Fruit fly (Drosophila melanogaster) whole organism, embryonic: ENCODE measurements around the gene Eig71Ej.

ENCODE experiments used
- CG8944 ChIP-seq: fragments of 200-800 bp; sonication (Bioruptor generic); optimal IDR thresholded peaks from 3 replicates; lab custom pipeline; 2016; ENCODE audit warnings: missing biosample characterization, missing genetic modification characterization
- MTF-1 ChIP-seq: fragments of 200-800 bp; sonication (Bioruptor generic); optimal IDR thresholded peaks from 2 replicates; lab custom pipeline; 2018; ENCODE audit warnings: missing biosample characterization, mild to moderate bottlenecking, missing genetic modification characterization, borderline replicate concordance
- Usf ChIP-seq: fragments of 200-800 bp; sonication (Bioruptor generic); optimal IDR thresholded peaks from 2 replicates; lab custom pipeline; 2017; ENCODE audit warnings: missing genotype, missing biosample characterization, missing genetic modification characterization
- YL-1 ChIP-seq: fragments of 200-800 bp; sonication (Bioruptor generic); optimal IDR thresholded peaks from 3 replicates; lab custom pipeline; 2017; ENCODE audit warnings: missing biosample characterization, mild to moderate bottlenecking, missing genetic modification characterization

- TF ChIP-seq MTF-1 (GFP tag; lab: Kevin White, UChicago) (no peak), YL-1 (GFP tag; lab: Kevin White, UChicago) (no peak), CG8944 (GFP tag; lab: Kevin White, UChicago) (no peak), Usf (GFP tag; lab: Kevin White, UChicago) (no peak)
Observed at dm6 chr3L:15660915-15661314, at the start of gene Eig71Ej, which contains the start of gene Eig71Ek.
